Worm (Caenorhabditis elegans) whole organism, L1 larva: ENCODE data around the gene hsb-1.

ENCODE experiments used
- C04F5.9 ChIP-seq: sonication (generic microtip); optimal IDR thresholded peaks from 2 replicates; lab custom pipeline; 2016; ENCODE audit warnings: missing genetic modification characterization, missing compliant biosample characterization
- C16A3.4 ChIP-seq: fragments of 150-350 bp; optimal IDR thresholded peaks from 2 replicates; lab custom pipeline; 2014; ENCODE audit warnings: missing biosample characterization, missing genetic modification characterization
- F16B12.6 ChIP-seq: fragments of 150-350 bp; optimal IDR thresholded peaks from 2 replicates; lab custom pipeline; 2014; ENCODE audit warnings: missing biosample characterization, missing genetic modification characterization
- aha-1 ChIP-seq: fragments of 150-350 bp; optimal IDR thresholded peaks from 2 replicates; lab custom pipeline; 2014; ENCODE audit warnings: missing biosample characterization, missing genetic modification characterization
- alr-1 ChIP-seq: fragments of 200-800 bp; sonication (Bioruptor generic); optimal IDR thresholded peaks from 2 replicates; lab custom pipeline; 2018; ENCODE audit warnings: borderline replicate concordance, mild to moderate bottlenecking, missing genetic modification characterization, missing compliant biosample characterization
- aly-2 ChIP-seq: fragments of 150-350 bp; optimal IDR thresholded peaks from 2 replicates; lab custom pipeline; 2014; ENCODE audit warnings: missing biosample characterization, missing genetic modification characterization
- ama-1 ChIP-seq: fragments of 150-350 bp; optimal IDR thresholded peaks from 2 replicates; lab custom pipeline; 2014
- blmp-1 ChIP-seq: fragments of 150-350 bp; optimal IDR thresholded peaks from 2 replicates; lab custom pipeline; 2014; ENCODE audit warnings: missing biosample characterization, missing genetic modification characterization
- ceh-63 ChIP-seq: fragments of 200-800 bp; sonication (Bioruptor generic); optimal IDR thresholded peaks from 2 replicates; lab custom pipeline; 2018; ENCODE audit warnings: mild to moderate bottlenecking, missing genetic modification characterization, missing compliant biosample characterization
- ceh-82 ChIP-seq, 3 experiments: fragments of 150-350 bp in 1 of 3; sonication (generic microtip) in 2 of 3; optimal IDR thresholded peaks; 2 replicates each; lab custom pipeline; 2014 to 2017; ENCODE audit warnings: missing biosample characterization in 3 of 3, missing genetic modification characterization in 3 of 3
- ceh-88 ChIP-seq: fragments of 200-800 bp; sonication (Bioruptor generic); IDR thresholded peaks from 2 replicates; pipeline ENCODE4 v1.3.6; 2022; ENCODE audit warnings: missing genetic modification characterization, missing compliant biosample characterization
- ces-1 ChIP-seq: fragments of 150-350 bp; optimal IDR thresholded peaks from 2 replicates; lab custom pipeline; 2014; ENCODE audit warnings: missing biosample characterization, missing genetic modification reagents, missing genetic modification characterization
- efl-1 ChIP-seq, 4 experiments: fragments of 150-350 bp; optimal IDR thresholded peaks in 3 of 4; peaks in 1 of 4; 1 replicate in 1 of 4; 2 replicates in 3 of 4; lab custom pipeline; 2014; ENCODE audit warnings: missing biosample characterization in 2 of 4, missing genetic modification characterization in 2 of 4, missing genetic modification reagents in 2 of 4
- efl-3 ChIP-seq: fragments of 200-800 bp; sonication (Bioruptor generic); optimal IDR thresholded peaks from 2 replicates; lab custom pipeline; 2018; ENCODE audit warnings: mild to moderate bottlenecking, missing genetic modification characterization, missing compliant biosample characterization
- egl-27 ChIP-seq, 2 experiments: fragments of 150-350 bp in 1 of 2; sonication (generic microtip); optimal IDR thresholded peaks; 3 replicates each; lab custom pipeline; 2017 to 2018; ENCODE audit warnings: missing biosample characterization in 2 of 2, missing genetic modification characterization in 2 of 2, missing genetic modification reagents in 2 of 2
- ets-5 ChIP-seq: fragments of 200-800 bp; sonication (Bioruptor generic); IDR thresholded peaks from 2 replicates; pipeline ENCODE4 v1.3.6; 2022; ENCODE audit warnings: missing genetic modification characterization, missing compliant biosample characterization
- fkh-8 ChIP-seq: sonication (generic microtip); optimal IDR thresholded peaks from 2 replicates; lab custom pipeline; 2016; ENCODE audit warnings: mild to moderate bottlenecking, missing genetic modification characterization, missing compliant biosample characterization
- fos-1 ChIP-seq: fragments of 150-350 bp; optimal IDR thresholded peaks from 2 replicates; lab custom pipeline; 2014; ENCODE audit warnings: missing biosample characterization, missing genetic modification characterization
- irx-1 ChIP-seq: sonication (generic microtip); optimal IDR thresholded peaks from 2 replicates; lab custom pipeline; 2016; ENCODE audit warnings: missing genetic modification characterization, missing compliant biosample characterization
- isw-1 ChIP-seq: fragments of 200-800 bp; sonication (Bioruptor generic); IDR thresholded peaks from 2 replicates; pipeline ENCODE4 v1.3.6; 2022; ENCODE audit warnings: missing genetic modification characterization, missing compliant biosample characterization
- lin-13 ChIP-seq: fragments of 150-350 bp; optimal IDR thresholded peaks from 2 replicates; lab custom pipeline; 2014; ENCODE audit warnings: missing biosample characterization, missing genetic modification reagents, missing genetic modification characterization
- lin-14 ChIP-seq: fragments of 200-800 bp; sonication (Bioruptor generic); optimal IDR thresholded peaks from 2 replicates; lab custom pipeline; 2018; ENCODE audit warnings: mild to moderate bottlenecking, missing genetic modification characterization, moderate library complexity, missing compliant biosample characterization
- lin-35 ChIP-seq, 2 experiments: fragments of 150-350 bp; optimal IDR thresholded peaks; 2 replicates each; lab custom pipeline; 2014; ENCODE audit warnings: missing biosample characterization in 2 of 2, missing genetic modification characterization in 2 of 2, missing genetic modification reagents in 2 of 2
- mep-1 ChIP-seq: fragments of 150-350 bp; optimal IDR thresholded peaks from 2 replicates; lab custom pipeline; 2014; ENCODE audit warnings: missing biosample characterization, missing genetic modification characterization
- nhr-237 ChIP-seq: fragments of 150-350 bp; optimal IDR thresholded peaks from 2 replicates; lab custom pipeline; 2014; ENCODE audit warnings: missing biosample characterization, missing genetic modification characterization
- nhr-84 ChIP-seq: sonication (generic microtip); optimal IDR thresholded peaks from 2 replicates; lab custom pipeline; 2017; ENCODE audit warnings: missing biosample characterization, missing genetic modification characterization
- nhr-85 ChIP-seq: sonication (generic microtip); peaks from one replicate; lab custom pipeline; 2016; ENCODE audit warnings: missing genetic modification characterization, inconsistent platforms, missing compliant biosample characterization
- pax-3 ChIP-seq: fragments of 200-800 bp; sonication (Bioruptor generic); optimal IDR thresholded peaks from 2 replicates; lab custom pipeline; 2018; ENCODE audit warnings: mild to moderate bottlenecking, missing genetic modification characterization, moderate library complexity, missing compliant biosample characterization
- pqm-1 ChIP-seq: sonication (generic microtip); optimal IDR thresholded peaks from 3 replicates; lab custom pipeline; 2017; ENCODE audit warnings: missing biosample characterization, missing genetic modification characterization
- sptf-1 ChIP-seq: fragments of 150-350 bp; optimal IDR thresholded peaks from 2 replicates; lab custom pipeline; 2014; ENCODE audit warnings: missing biosample characterization, missing genetic modification characterization
- swsn-7 ChIP-seq: sonication (generic microtip); optimal IDR thresholded peaks from 2 replicates; lab custom pipeline; 2016; ENCODE audit warnings: missing genetic modification characterization, missing compliant biosample characterization
- tlp-1 ChIP-seq: fragments of 150-350 bp; optimal IDR thresholded peaks from 2 replicates; lab custom pipeline; 2014; ENCODE audit warnings: missing biosample characterization, missing genetic modification characterization
- unc-130 ChIP-seq: fragments of 150-350 bp; optimal IDR thresholded peaks from 2 replicates; lab custom pipeline; 2017; ENCODE audit warnings: missing biosample characterization, missing genetic modification characterization, inconsistent platforms
- unc-62 ChIP-seq: fragments of 150-350 bp; optimal IDR thresholded peaks from 2 replicates; lab custom pipeline; 2014; ENCODE audit warnings: missing biosample characterization, missing genetic modification reagents, missing genetic modification characterization
- unc-86 ChIP-seq: sonication (generic microtip); optimal IDR thresholded peaks from 2 replicates; lab custom pipeline; 2016; ENCODE audit warnings: missing genetic modification characterization, missing compliant biosample characterization
- unc-98 ChIP-seq: fragments of 200-800 bp; sonication (Bioruptor generic); IDR thresholded peaks from 2 replicates; pipeline ENCODE4 v1.3.6; 2022; ENCODE audit warnings: missing genetic modification characterization, missing compliant biosample characterization
- xbp-1 ChIP-seq: sonication (generic microtip); optimal IDR thresholded peaks from 2 replicates; lab custom pipeline; 2016; ENCODE audit warnings: missing genetic modification characterization, missing compliant biosample characterization
- zag-1 ChIP-seq: fragments of 150-350 bp; optimal IDR thresholded peaks from 2 replicates; lab custom pipeline; 2014; ENCODE audit warnings: missing biosample characterization, missing genetic modification characterization
- zip-4 ChIP-seq: fragments of 200-800 bp; sonication (Bioruptor generic); optimal IDR thresholded peaks from 2 replicates; lab custom pipeline; 2018; ENCODE audit warnings: mild to moderate bottlenecking, missing genetic modification characterization, moderate library complexity, missing compliant biosample characterization

Gene hsb-1

DNA sequence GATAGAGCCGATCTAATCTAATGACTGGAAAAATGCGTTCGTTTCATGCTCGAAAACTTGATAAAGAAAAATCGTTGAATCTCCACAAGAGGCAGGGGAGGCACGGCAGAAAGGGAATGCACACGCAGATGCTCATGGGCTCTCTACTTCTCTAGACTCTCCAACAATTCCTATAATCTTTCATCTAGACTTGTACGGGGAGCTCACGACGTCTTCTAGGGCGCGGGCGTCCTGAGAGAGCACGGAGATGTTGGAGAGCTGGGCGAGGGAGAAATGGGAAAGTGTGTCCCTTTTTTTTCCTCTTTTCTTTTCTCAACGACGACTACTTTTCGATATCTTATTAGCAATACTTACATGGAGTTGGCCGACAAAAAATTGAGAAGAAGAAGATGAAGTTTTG, 16.2 kb upstream of the hsb-1 start (continued):
- TF ChIP-seq xbp-1 (tag; lab: Kevin White, UChicago) (no peak), swsn-7 (tag; lab: Kevin White, UChicago) (peak; percentile 27), fkh-8 (tag; lab: Kevin White, UChicago) (peak; percentile 37), ceh-88 (GFP tag; lab: Robert Waterston, UW) (no peak), nhr-237 (tag; lab: Kevin White, UChicago) (no peak), lin-35 (GFP tag; optimal IDR thresholded peaks at IDR 0.05; lab: Kevin White, UChicago) (peak in 1 of 2 experiments; percentile 14), irx-1 (tag; lab: Kevin White, UChicago) (no peak), alr-1 (tag; lab: Kevin White, UChicago) (no peak), lin-13 (GFP tag; lab: Kevin White, UChicago) (no peak), unc-98 (GFP tag; lab: Robert Waterston, UW) (no peak), ceh-82 (tag; optimal IDR thresholded peaks at IDR 0.05; lab: Kevin White, UChicago) (peak in 1 of 3 experiments; percentile 19), aly-2 (no peak), unc-130 (tag; lab: Kevin White, UChicago) (no peak), zag-1 (tag; lab: Kevin White, UChicago) (no peak), mep-1 (tag; lab: Kevin White, UChicago) (no peak), efl-1 (optimal IDR thresholded peaks at IDR 0.05; lab: Kevin White, UChicago) (no peak), efl-1 (GFP tag; optimal IDR thresholded peaks at IDR 0.05 in 1 of 2; lab: Kevin White, UChicago) (no peak), F16B12.6 (tag; lab: Kevin White, UChicago) (no peak), ces-1 (GFP tag; lab: Kevin White, UChicago) (no peak), efl-3 (GFP tag; lab: Kevin White, UChicago) (no peak), fos-1 (tag; lab: Kevin White, UChicago) (no peak), unc-62 (GFP tag; lab: Kevin White, UChicago) (no peak), nhr-85 (peak; percentile 19), lin-14 (peak; percentile 74), pax-3 (tag; lab: Kevin White, UChicago) (no peak)

- TF ChIP-seq tlp-1 (tag; lab: Kevin White, UChicago), result no peak
- no peak for TF ChIP-seq unc-86 (tag; lab: Kevin White, UChicago)
- no peak for TF ChIP-seq zip-4 (GFP tag; lab: Kevin White, UChicago)
- no peak for TF ChIP-seq ama-1 (lab: Kevin White, UChicago)
- no peak for TF ChIP-seq ets-5 (GFP tag; lab: Robert Waterston, UW)
- no peak for TF ChIP-seq unc-98 (GFP tag; lab: Robert Waterston, UW)
- TF ChIP-seq C04F5.9, result no peak
- TF ChIP-seq isw-1 (GFP tag; lab: Robert Waterston, UW), result no peak
- TF ChIP-seq pqm-1, result no peak
- no peak for TF ChIP-seq blmp-1
- TF ChIP-seq aha-1 (tag; lab: Kevin White, UChicago), result no peak
- TF ChIP-seq zag-1 (tag; lab: Kevin White, UChicago), result no peak
- TF ChIP-seq unc-130 (tag; lab: Kevin White, UChicago), result no peak
- TF ChIP-seq C16A3.4 (tag; lab: Kevin White, UChicago), result no peak
- TF ChIP-seq alr-1 (tag; lab: Kevin White, UChicago), result no peak
- TF ChIP-seq sptf-1 (tag; lab: Kevin White, UChicago), result no peak
- TF ChIP-seq, all 84 proteins: peak for 0
These were observed 14.0 kb upstream of the hsb-1 start, which contains the start of gene K08E7.6 for ce11 chrIV:12581046-12581445. K08E7.6 (minus strand) TSS chrIV:12581146.

ce11 chrIV:12574265-12574664, 7.2 kb upstream of the hsb-1 start:
- no peak for TF ChIP-seq C16A3.4 (tag; lab: Kevin White, UChicago)
- no peak for TF ChIP-seq unc-86 (tag; lab: Kevin White, UChicago)
- no peak for TF ChIP-seq egl-27 (tag; optimal IDR thresholded peaks at IDR 0.05; lab: Kevin White, UChicago)
- no peak for TF ChIP-seq zip-4 (GFP tag; lab: Kevin White, UChicago)
- TF ChIP-seq ceh-88 (GFP tag; lab: Robert Waterston, UW), result no peak
- no peak for TF ChIP-seq ets-5 (GFP tag; lab: Robert Waterston, UW)
- TF ChIP-seq nhr-84 (tag; lab: Kevin White, UChicago), result no peak
- TF ChIP-seq zag-1 (tag; lab: Kevin White, UChicago), result no peak
- no peak for TF ChIP-seq ceh-63 (GFP tag; lab: Kevin White, UChicago)
